5 worm cellular contexts compared by ENCODE assay signal in genomic region chrIII:5080700-5081572, ce11.
A peak's percentile ranks its signal among the peaks of the same experiment; 100 is the strongest.
TF ChIP-seq lines count a peak whose summit lies in the region.

No protein-coding gene starts in this region.

TF ChIP-seq in whole organism, L1 larva, 84 proteins besides CTCF, POLR2A, EP300 and RAD21 (continues in another document):
- TF ChIP-seq alr-1 (tag; optimal IDR thresholded peaks at IDR 0.05; lab: Kevin White, UChicago; ENCODE audit: borderline replicate concordance) (no peak), egl-27 (tag; optimal IDR thresholded peaks at IDR 0.05; lab: Kevin White, UChicago) (no peak), aha-1 (tag; optimal IDR thresholded peaks at IDR 0.05; lab: Kevin White, UChicago) (peak; percentile 41), mep-1 (tag; optimal IDR thresholded peaks at IDR 0.05; lab: Kevin White, UChicago) (peak; percentile 67), lsy-2 (tag; optimal IDR thresholded peaks at IDR 0.05; lab: Kevin White, UChicago) (peak; percentile 50 to 74), fkh-4 (tag; optimal IDR thresholded peaks at IDR 0.05; lab: Kevin White, UChicago; ENCODE audit: borderline replicate concordance) (peak; percentile 43), fos-1 (tag; optimal IDR thresholded peaks at IDR 0.05; lab: Kevin White, UChicago) (peak; percentile 64), xbp-1 (tag; optimal IDR thresholded peaks at IDR 0.05; lab: Kevin White, UChicago) (peak; percentile 87), lir-3 (tag; optimal IDR thresholded peaks at IDR 0.05; lab: Kevin White, UChicago; ENCODE audit: poor library complexity) (peak; percentile 72), nhr-28 (tag; optimal IDR thresholded peaks at IDR 0.05; lab: Kevin White, UChicago) (no peak), nhr-19 (GFP tag; conservative IDR thresholded peaks at IDR 0.05; lab: Robert Waterston, UW) (peak; percentile 93), sox-4 (tag; optimal IDR thresholded peaks at IDR 0.05; lab: Kevin White, UChicago) (peak; percentile 80), skn-1 (tag; optimal IDR thresholded peaks at IDR 0.05; lab: Kevin White, UChicago) (peak; percentile 44), nhr-76 (tag; optimal IDR thresholded peaks at IDR 0.05; lab: Kevin White, UChicago) (no peak), nhr-90 (tag; optimal IDR thresholded peaks at IDR 0.05; lab: Kevin White, UChicago; ENCODE audit: poor library complexity) (peak; percentile 92), C16A3.4 (tag; optimal IDR thresholded peaks at IDR 0.05; lab: Kevin White, UChicago) (peak; percentile 51), mab-9 (GFP tag; IDR thresholded peaks at IDR 0.05; lab: Robert Waterston, UW) (peak; percentile 78)

TF ChIP-seq in whole organism, L3 larva, 47 proteins besides CTCF, POLR2A, EP300 and RAD21 (continues in another document):
- TF ChIP-seq elt-1 (tag; optimal IDR thresholded peaks at IDR 0.05; lab: Kevin White, UChicago) (no peak), pqm-1 (tag; optimal IDR thresholded peaks at IDR 0.05; lab: Kevin White, UChicago) (peak; percentile 16), skn-1 (tag; optimal IDR thresholded peaks at IDR 0.05; lab: Kevin White, UChicago) (no peak), lin-39 (tag; optimal IDR thresholded peaks at IDR 0.05; lab: Kevin White, UChicago) (peak; percentile 13), snpc-4 (tag; optimal IDR thresholded peaks at IDR 0.05; lab: Kevin White, UChicago) (peak; percentile 99), nhr-25 (tag; optimal IDR thresholded peaks at IDR 0.05; lab: Kevin White, UChicago) (peak; percentile 42), unc-62 (GFP tag; optimal IDR thresholded peaks at IDR 0.05; lab: Kevin White, UChicago) (no peak), mdl-1 (tag; optimal IDR thresholded peaks at IDR 0.05; lab: Kevin White, UChicago) (no peak), lsy-12 (tag; optimal IDR thresholded peaks at IDR 0.05; lab: Kevin White, UChicago) (peak; percentile 88), zag-1 (tag; optimal IDR thresholded peaks at IDR 0.05; lab: Kevin White, UChicago) (no peak), ama-1 (optimal IDR thresholded peaks at IDR 0.05; lab: Kevin White, UChicago) (peak; percentile 90), nhr-28 (tag; optimal IDR thresholded peaks at IDR 0.05; lab: Kevin White, UChicago) (no peak), nhr-76 (tag; optimal IDR thresholded peaks at IDR 0.05; lab: Kevin White, UChicago) (no peak), egl-5 (tag; optimal IDR thresholded peaks at IDR 0.05; lab: Kevin White, UChicago) (no peak), R02D3.7 (tag; optimal IDR thresholded peaks at IDR 0.05; lab: Kevin White, UChicago) (peak; percentile 60), ceh-16 (tag; optimal IDR thresholded peaks at IDR 0.05; lab: Kevin White, UChicago) (no peak), elt-3 (tag; optimal IDR thresholded peaks at IDR 0.05; lab: Kevin White, UChicago) (no peak), unc-39 (tag; optimal IDR thresholded peaks at IDR 0.05; lab: Kevin White, UChicago) (no peak), daf-12 (tag; optimal IDR thresholded peaks at IDR 0.05; lab: Kevin White, UChicago) (no peak), eor-1 (tag; optimal IDR thresholded peaks at IDR 0.05; lab: Kevin White, UChicago) (peak in 1 of 2 experiments; percentile 52)

TF ChIP-seq in whole organism, early embryonic, 17 proteins besides CTCF, POLR2A, EP300 and RAD21:
- TF ChIP-seq hnd-1 (tag; optimal IDR thresholded peaks at IDR 0.05; lab: Kevin White, UChicago): peak; percentile 65
- TF ChIP-seq flt-1 (GFP tag; IDR thresholded peaks at IDR 0.05; lab: Robert Waterston, UW): peak; percentile 75
- peak; percentile 70 for TF ChIP-seq ets-7 (tag; optimal IDR thresholded peaks at IDR 0.05; lab: Kevin White, UChicago)
- TF ChIP-seq tra-4 (tag; optimal IDR thresholded peaks at IDR 0.05; lab: Kevin White, UChicago): peak; percentile 53
- TF ChIP-seq ceh-36 (tag; optimal IDR thresholded peaks at IDR 0.05; lab: Kevin White, UChicago): peak; percentile 81
- TF ChIP-seq tbx-11 (GFP tag; IDR thresholded peaks at IDR 0.05; lab: Robert Waterston, UW): peak; percentile 82
- peak; percentile 65 for TF ChIP-seq tbx-37 (GFP tag; conservative IDR thresholded peaks at IDR 0.05; lab: Robert Waterston, UW)
- TF ChIP-seq scrt-1 (GFP tag; IDR thresholded peaks at IDR 0.05; lab: Robert Waterston, UW): peak; percentile 79
- no peak for TF ChIP-seq ama-1 (optimal IDR thresholded peaks at IDR 0.05; lab: Kevin White, UChicago)
- TF ChIP-seq aly-1 (tag; optimal IDR thresholded peaks at IDR 0.05; lab: Kevin White, UChicago): no peak
- no peak for TF ChIP-seq hmbx-1 (tag; optimal IDR thresholded peaks at IDR 0.05; lab: Kevin White, UChicago)
- TF ChIP-seq pes-1 (GFP tag; IDR thresholded peaks at IDR 0.05; lab: Robert Waterston, UW): peak; percentile 85
- peak; percentile 90 for TF ChIP-seq sea-1 (GFP tag; conservative IDR thresholded peaks at IDR 0.05; lab: Robert Waterston, UW)
- TF ChIP-seq F13C5.2 (tag; optimal IDR thresholded peaks at IDR 0.05; lab: Kevin White, UChicago): peak; percentile 70
- TF ChIP-seq ceh-13 (GFP tag; optimal IDR thresholded peaks at IDR 0.05; lab: Kevin White, UChicago): peak; percentile 24
- TF ChIP-seq hmg-4 (GFP tag; optimal IDR thresholded peaks at IDR 0.05; lab: Kevin White, UChicago): peak; percentile 84
- peak; percentile 74 for TF ChIP-seq B0310.2 (tag; optimal IDR thresholded peaks at IDR 0.05; lab: Kevin White, UChicago)

TF ChIP-seq in whole organism, midembryonic, 9 proteins besides CTCF, POLR2A, EP300 and RAD21:
- peak; percentile 68 for TF ChIP-seq ztf-29 (GFP tag; IDR thresholded peaks at IDR 0.05; lab: Robert Waterston, UW)
- TF ChIP-seq tab-1 (GFP tag; IDR thresholded peaks at IDR 0.05; lab: Robert Waterston, UW): peak; percentile 85
- peak; percentile 15 for TF ChIP-seq med-1 (GFP tag; optimal IDR thresholded peaks at IDR 0.05; lab: Kevin White, UChicago; ENCODE audit: insufficient read depth)
- TF ChIP-seq flt-1 (GFP tag; IDR thresholded peaks at IDR 0.05; lab: Robert Waterston, UW): peak; percentile 90
- TF ChIP-seq cog-1 (tag; optimal IDR thresholded peaks at IDR 0.05; lab: Kevin White, UChicago): peak; percentile 79
- TF ChIP-seq T22C8.4 (GFP tag; IDR thresholded peaks at IDR 0.05; lab: Robert Waterston, UW): peak; percentile 73
- peak; percentile 78 for TF ChIP-seq ztf-23 (GFP tag; IDR thresholded peaks at IDR 0.05; lab: Robert Waterston, UW)
- TF ChIP-seq ref-1 (GFP tag; conservative IDR thresholded peaks at IDR 0.05; lab: Robert Waterston, UW): peak; percentile 62
- TF ChIP-seq klf-2 (GFP tag; conservative IDR thresholded peaks at IDR 0.05; lab: Robert Waterston, UW): peak; percentile 74

TF ChIP-seq in whole organism, young adult, 124 proteins besides CTCF, POLR2A, EP300 and RAD21 (continues in another document):
- TF ChIP-seq madf-8 (GFP tag; conservative IDR thresholded peaks at IDR 0.05; lab: Robert Waterston, UW) (peak; percentile 66), mxl-1 (tag; optimal IDR thresholded peaks at IDR 0.05; lab: Kevin White, UChicago) (peak; percentile 74), ets-4 (GFP tag; optimal IDR thresholded peaks at IDR 0.05; lab: Kevin White, UChicago) (peak; percentile 36), ztf-18 (tag; optimal IDR thresholded peaks at IDR 0.05; lab: Kevin White, UChicago) (peak; percentile 78), T07F8.4 (tag; optimal IDR thresholded peaks at IDR 0.05; lab: Kevin White, UChicago) (peak; percentile 40), cebp-2 (GFP tag; IDR thresholded peaks at IDR 0.05; lab: Robert Waterston, UW) (peak; percentile 86; the same call in 1 of the 2 replicates), atf-7 (tag; optimal IDR thresholded peaks at IDR 0.05; lab: Kevin White, UChicago) (peak; percentile 76), B0019.2 (GFP tag; conservative IDR thresholded peaks at IDR 0.05; lab: Robert Waterston, UW) (peak; percentile 62; the same call in 1 of the 2 replicates), ztf-25 (GFP tag; IDR thresholded peaks at IDR 0.05; lab: Robert Waterston, UW) (peak; percentile 95), snpc-3.4 (tag; optimal IDR thresholded peaks at IDR 0.05; lab: Kevin White, UChicago) (peak; percentile 95), ceh-100 (GFP tag; IDR thresholded peaks at IDR 0.05; lab: Robert Waterston, UW) (peak; percentile 81), ceh-79 (tag; optimal IDR thresholded peaks at IDR 0.05; lab: Kevin White, UChicago) (peak; percentile 73), mcd-1 (GFP tag; IDR thresholded peaks at IDR 0.05; lab: Robert Waterston, UW) (peak; percentile 87), let-526 (GFP tag; IDR thresholded peaks at IDR 0.05; lab: Robert Waterston, UW) (peak; percentile 36; the same call in 1 of the 2 replicates), lin-26 (GFP tag; IDR thresholded peaks at IDR 0.05; lab: Robert Waterston, UW) (peak; percentile 94), sdz-38 (tag; optimal IDR thresholded peaks at IDR 0.05; lab: Kevin White, UChicago) (no peak), hmg-1.2 (GFP tag; IDR thresholded peaks at IDR 0.05; lab: Robert Waterston, UW) (peak; percentile 86), D2030.7 (GFP tag; IDR thresholded peaks at IDR 0.05; lab: Robert Waterston, UW) (peak; percentile 83), ZK185.1 (tag; optimal IDR thresholded peaks at IDR 0.05; lab: Kevin White, UChicago; ENCODE audit: poor library complexity, severe bottlenecking) (peak; percentile 93), lag-1 (GFP tag; IDR thresholded peaks at IDR 0.05; lab: Robert Waterston, UW) (no peak), F52B5.7 (tag; optimal IDR thresholded peaks at IDR 0.05; lab: Kevin White, UChicago) (peak; percentile 90), somi-1 (GFP tag; optimal IDR thresholded peaks at IDR 0.05; lab: Kevin White, UChicago) (peak; percentile 39), aptf-2 (GFP tag; conservative IDR thresholded peaks at IDR 0.05; lab: Robert Waterston, UW) (0 out of 2 replicates have a peak, but pooled peaks have one; percentile 23), snpc-4 (GFP tag; optimal IDR thresholded peaks at IDR 0.05; lab: Kevin White, UChicago) (peak; percentile 97), snpc-4 (tag; optimal IDR thresholded peaks at IDR 0.05; lab: Kevin White, UChicago) (peak; percentile 98 to 99 (median 98)), chd-7 (tag; optimal IDR thresholded peaks at IDR 0.05; lab: Kevin White, UChicago) (peak; percentile 86), egl-44 (GFP tag; IDR thresholded peaks at IDR 0.05; lab: Robert Waterston, UW) (peak; percentile 80), snpc-1.1 (tag; optimal IDR thresholded peaks at IDR 0.05; lab: Kevin White, UChicago; ENCODE audit: insufficient read depth) (peak; percentile 94), lin-35 (GFP tag; optimal IDR thresholded peaks at IDR 0.05; lab: Kevin White, UChicago) (peak in 2 of 3 experiments; percentile 9 to 74), egl-18 (GFP tag; IDR thresholded peaks at IDR 0.05; lab: Robert Waterston, UW) (peak; percentile 78), F49E8.2 (tag; optimal IDR thresholded peaks at IDR 0.05; lab: Kevin White, UChicago; ENCODE audit: insufficient read depth) (peak; percentile 64), hmg-20 (GFP tag; IDR thresholded peaks at IDR 0.05; lab: Robert Waterston, UW) (peak; percentile 49; the same call in 1 of the 2 replicates), sea-2 (GFP tag; IDR thresholded peaks at IDR 0.05; lab: Robert Waterston, UW) (0 out of 2 replicates have a peak, but pooled peaks have one; percentile 52), attf-5 (GFP tag; optimal IDR thresholded peaks at IDR 0.05; lab: Kevin White, UChicago) (peak; percentile 70)

Comparison
In these comparisons a context has a peak if more than half of its experiments do, and no peak if none do; other contexts are left out.
1. Of the 8 proteins assayed by ChIP-seq in both whole organism, young adult and whole organism, L1 larva: peak only in whole organism, young adult: none; only in whole organism, L1 larva: dpl-1; in both: ama-1, efl-1, lin-35, nhr-90, snpc-4 and unc-130; in neither: 1.